Worm (Caenorhabditis elegans) whole organism, young adult: ENCODE results near the gene glb-29.

Experiments
- B0019.2 ChIP-seq: fragments of 200-800 bp; sonication (Bioruptor generic); conservative IDR thresholded peaks from 2 replicates; pipeline ENCODE4 v1.3.6; 2022; ENCODE audit warnings: missing genetic modification reagents, missing genetic modification characterization, missing compliant biosample characterization
- B0336.3 ChIP-seq: fragments of 200-800 bp; sonication (Bioruptor generic); IDR thresholded peaks from 2 replicates; pipeline ENCODE4 v1.3.6; 2022; ENCODE audit warnings: missing genetic modification characterization, missing compliant biosample characterization
- F10E7.11 ChIP-seq: sonication (generic microtip); optimal IDR thresholded peaks from 2 replicates; lab custom pipeline; 2017; ENCODE audit warnings: mild to moderate bottlenecking, missing genetic modification characterization, moderate library complexity, missing compliant biosample characterization
- F23B12.7 ChIP-seq: sonication (generic microtip); optimal IDR thresholded peaks from 2 replicates; lab custom pipeline; 2017; ENCODE audit warnings: missing genetic modification characterization, mild to moderate bottlenecking, missing compliant biosample characterization, antibody characterized with exemption, moderate library complexity; ENCODE audit not compliant: insufficient read depth
- F37B4.10 ChIP-seq: fragments of 200-800 bp; sonication (Bioruptor generic); IDR thresholded peaks from 2 replicates; pipeline ENCODE4 v1.3.6; 2022; ENCODE audit warnings: missing genetic modification characterization, missing compliant biosample characterization
- F49E8.2 ChIP-seq: sonication (generic microtip); optimal IDR thresholded peaks from 3 replicates; lab custom pipeline; 2017; ENCODE audit warnings: missing genetic modification characterization, mild to moderate bottlenecking, missing compliant biosample characterization, antibody characterized with exemption, moderate library complexity; ENCODE audit not compliant: insufficient read depth
- F52B5.7 ChIP-seq: sonication (generic microtip); optimal IDR thresholded peaks from 2 replicates; lab custom pipeline; 2016; ENCODE audit warnings: mild to moderate bottlenecking, missing genetic modification characterization, missing compliant biosample characterization
- K11D2.4 ChIP-seq: fragments of 200-800 bp; sonication (Bioruptor generic); IDR thresholded peaks from 2 replicates; pipeline ENCODE4 v1.3.6; 2022; ENCODE audit warnings: missing genetic modification reagents, missing genetic modification characterization, missing compliant biosample characterization
- Y67H2A.10 ChIP-seq: fragments of 200-800 bp; sonication (Bioruptor generic); conservative IDR thresholded peaks from 2 replicates; pipeline ENCODE4 v1.3.6; 2022; ENCODE audit warnings: missing genetic modification reagents, missing genetic modification characterization, missing compliant biosample characterization
- Y79H2A.3 ChIP-seq: fragments of 200-800 bp; sonication (Bioruptor generic); conservative IDR thresholded peaks from 2 replicates; pipeline ENCODE4 v1.3.6; 2022; ENCODE audit warnings: missing genetic modification reagents, missing genetic modification characterization, missing compliant biosample characterization
- athp-1 ChIP-seq: sonication (generic microtip); optimal IDR thresholded peaks from 2 replicates; lab custom pipeline; 2017; ENCODE audit warnings: mild to moderate bottlenecking, missing genetic modification characterization, missing compliant biosample characterization
- attf-6 ChIP-seq: fragments of 200-800 bp; sonication (Bioruptor generic); IDR thresholded peaks from 2 replicates; pipeline ENCODE4 v1.3.6; 2022; ENCODE audit warnings: missing genetic modification reagents, missing genetic modification characterization, missing compliant biosample characterization
- ceh-100 ChIP-seq: fragments of 200-800 bp; sonication (Bioruptor generic); IDR thresholded peaks from 2 replicates; pipeline ENCODE4 v1.3.6; 2022; ENCODE audit warnings: missing genetic modification reagents, missing genetic modification characterization, missing compliant biosample characterization
- ceh-27 ChIP-seq: fragments of 200-800 bp; sonication (Bioruptor generic); optimal IDR thresholded peaks from 2 replicates; lab custom pipeline; 2018; ENCODE audit warnings: mild to moderate bottlenecking, missing genetic modification characterization, moderate library complexity, missing compliant biosample characterization
- ceh-58 ChIP-seq: fragments of 200-800 bp; sonication (Bioruptor generic); IDR thresholded peaks from 2 replicates; pipeline ENCODE4 v1.3.6; 2022; ENCODE audit warnings: missing genetic modification characterization, missing compliant biosample characterization
- egl-18 ChIP-seq: fragments of 200-800 bp; sonication (Bioruptor generic); IDR thresholded peaks from 2 replicates; pipeline ENCODE4 v1.3.6; 2022; ENCODE audit warnings: missing genetic modification reagents, missing genetic modification characterization, missing compliant biosample characterization
- egrh-3 ChIP-seq: fragments of 200-800 bp; sonication (Bioruptor generic); IDR thresholded peaks from 2 replicates; pipeline ENCODE4 v1.3.6; 2022; ENCODE audit warnings: missing genetic modification reagents, missing genetic modification characterization, missing compliant biosample characterization
- hmg-1.2 ChIP-seq: fragments of 200-800 bp; sonication (Bioruptor generic); IDR thresholded peaks from 2 replicates; pipeline ENCODE4 v1.3.6; 2022; ENCODE audit warnings: missing genetic modification reagents, missing genetic modification characterization, missing compliant biosample characterization
- hsf-1 ChIP-seq: fragments of 200-800 bp; sonication (Bioruptor generic); IDR thresholded peaks from 2 replicates; pipeline ENCODE4 v1.3.6; 2022; ENCODE audit warnings: missing genetic modification reagents, missing genetic modification characterization, missing compliant biosample characterization
- lin-26 ChIP-seq: fragments of 200-800 bp; sonication (Bioruptor generic); IDR thresholded peaks from 2 replicates; pipeline ENCODE4 v1.3.6; 2022; ENCODE audit warnings: missing genetic modification reagents, missing genetic modification characterization, missing compliant biosample characterization
- lir-1 ChIP-seq: fragments of 200-800 bp; sonication (Bioruptor generic); conservative IDR thresholded peaks from 2 replicates; pipeline ENCODE4 v1.3.6; 2022; ENCODE audit warnings: missing genetic modification reagents, missing genetic modification characterization, missing compliant biosample characterization
- lsl-1 ChIP-seq: fragments of 200-800 bp; sonication (Bioruptor generic); optimal IDR thresholded peaks from 2 replicates; lab custom pipeline; 2018; ENCODE audit warnings: mild to moderate bottlenecking, missing genetic modification characterization, moderate library complexity, missing compliant biosample characterization
- lsy-27 ChIP-seq: sonication (generic microtip); optimal IDR thresholded peaks from 2 replicates; lab custom pipeline; 2017; ENCODE audit warnings: missing genetic modification characterization, mild to moderate bottlenecking, missing compliant biosample characterization, antibody characterized with exemption, missing genotype, borderline replicate concordance; ENCODE audit not compliant: insufficient read depth
- madf-6 ChIP-seq: fragments of 200-800 bp; sonication (Bioruptor generic); IDR thresholded peaks from 2 replicates; pipeline ENCODE4 v1.3.6; 2022; ENCODE audit warnings: missing genetic modification reagents, missing genetic modification characterization, missing compliant biosample characterization
- madf-8 ChIP-seq: fragments of 200-800 bp; sonication (Bioruptor generic); conservative IDR thresholded peaks from 2 replicates; pipeline ENCODE4 v1.3.6; 2022; ENCODE audit warnings: missing genetic modification reagents, missing genetic modification characterization, missing compliant biosample characterization
- mcd-1 ChIP-seq: fragments of 200-800 bp; sonication (Bioruptor generic); IDR thresholded peaks from 2 replicates; pipeline ENCODE4 v1.3.6; 2022; ENCODE audit warnings: missing genetic modification reagents, missing genetic modification characterization, missing compliant biosample characterization
- nhr-120 ChIP-seq: fragments of 200-800 bp; sonication (Bioruptor generic); IDR thresholded peaks from 2 replicates; pipeline ENCODE4 v1.3.6; 2022; ENCODE audit warnings: missing genetic modification characterization, missing compliant biosample characterization
- nhr-90 ChIP-seq: sonication (generic microtip); optimal IDR thresholded peaks from 2 replicates; lab custom pipeline; 2016; ENCODE audit warnings: missing genotype, mild to moderate bottlenecking, missing genetic modification characterization, missing compliant biosample characterization
- sdz-38 ChIP-seq: sonication (generic microtip); optimal IDR thresholded peaks from 2 replicates; lab custom pipeline; 2016; ENCODE audit warnings: missing genotype, missing genetic modification characterization, missing compliant biosample characterization
- sea-2 ChIP-seq: fragments of 200-800 bp; sonication (Bioruptor generic); IDR thresholded peaks from 2 replicates; pipeline ENCODE4 v1.3.6; 2022; ENCODE audit warnings: missing genetic modification characterization, missing compliant biosample characterization
- snpc-1.3 ChIP-seq: sonication (generic microtip); optimal IDR thresholded peaks from 2 replicates; lab custom pipeline; 2017; ENCODE audit warnings: missing genetic modification characterization, mild to moderate bottlenecking, missing compliant biosample characterization, antibody characterized with exemption, moderate library complexity, missing genotype, missing genetic modification reagents; ENCODE audit not compliant: insufficient read depth
- somi-1 ChIP-seq: fragments of 200-800 bp; sonication (Bioruptor generic); optimal IDR thresholded peaks from 2 replicates; lab custom pipeline; 2018; ENCODE audit warnings: mild to moderate bottlenecking, missing genetic modification characterization, missing compliant biosample characterization
- unc-130 ChIP-seq: sonication (generic microtip); optimal IDR thresholded peaks from 2 replicates; lab custom pipeline; 2016; ENCODE audit warnings: missing genetic modification reagents, missing genetic modification characterization, missing compliant biosample characterization
- xnd-1 ChIP-seq: sonication (generic microtip); optimal IDR thresholded peaks from 2 replicates; lab custom pipeline; 2016; ENCODE audit warnings: missing genotype, missing genetic modification reagents, missing genetic modification characterization, missing compliant biosample characterization
- zfh-2 ChIP-seq: fragments of 200-800 bp; sonication (Bioruptor generic); conservative IDR thresholded peaks from 2 replicates; pipeline ENCODE4 v1.3.6; 2022; ENCODE audit warnings: missing genetic modification reagents, missing genetic modification characterization, missing compliant biosample characterization
- zim-3 ChIP-seq: sonication (generic microtip); optimal IDR thresholded peaks from 2 replicates; lab custom pipeline; 2017; ENCODE audit warnings: mild to moderate bottlenecking, missing genetic modification characterization, moderate library complexity, missing compliant biosample characterization
- ztf-22 ChIP-seq: fragments of 200-800 bp; sonication (Bioruptor generic); optimal IDR thresholded peaks from 2 replicates; lab custom pipeline; 2018; ENCODE audit warnings: mild to moderate bottlenecking, missing genetic modification characterization, moderate library complexity, missing compliant biosample characterization
- ztf-26 ChIP-seq: sonication (generic microtip); optimal IDR thresholded peaks from 2 replicates; lab custom pipeline; 2017; ENCODE audit warnings: missing genetic modification characterization, missing compliant biosample characterization

The glb-29 gene

ce11 chrII:11977363-11977762 lies 31.5 kb upstream of the glb-29 start, which contains the start of gene Y17G7B.21 (continued):
- TF ChIP-seq lin-26 (GFP tag; lab: Robert Waterston, UW) (0 out of 2 replicates have a peak, but pooled peaks have one; percentile 11), Y79H2A.3 (GFP tag; lab: Robert Waterston, UW) (no peak), F37B4.10 (GFP tag; lab: Robert Waterston, UW) (no peak), ceh-58 (GFP tag; lab: Robert Waterston, UW) (0 out of 2 replicates have a peak, but pooled peaks have one; percentile 83), egrh-3 (GFP tag; lab: Robert Waterston, UW) (peak; percentile 43; the same call in 1 of the 2 replicates), B0336.3 (peak; percentile 58; the same call in 1 of the 2 replicates), attf-6 (GFP tag; lab: Robert Waterston, UW) (peak; percentile 38; the same call in 1 of the 2 replicates), unc-130 (GFP tag; lab: Kevin White, UChicago) (peak; percentile 35), ztf-22 (GFP tag; lab: Kevin White, UChicago) (no peak), zfh-2 (GFP tag; lab: Robert Waterston, UW) (peak; percentile 80), hmg-1.2 (GFP tag; lab: Robert Waterston, UW) (peak; percentile 15; the same call in 1 of the 2 replicates), hsf-1 (GFP tag; lab: Robert Waterston, UW) (peak; percentile 43; the same call in 1 of the 2 replicates), mcd-1 (GFP tag; lab: Robert Waterston, UW) (peak; percentile 41; the same call in 1 of the 2 replicates), Y67H2A.10 (GFP tag; lab: Robert Waterston, UW) (no peak), xnd-1 (tag; lab: Kevin White, UChicago) (peak; percentile 27), nhr-120 (GFP tag; lab: Robert Waterston, UW) (0 out of 2 replicates have a peak, but pooled peaks have one; percentile 81), sea-2 (GFP tag; lab: Robert Waterston, UW) (no peak), F52B5.7 (tag; lab: Kevin White, UChicago) (peak; percentile 63)

- TF ChIP-seq snpc-1.3 (tag; lab: Kevin White, UChicago) (no peak), Y67H2A.10 (GFP tag; lab: Robert Waterston, UW) (no peak), F10E7.11 (no peak), K11D2.4 (GFP tag; lab: Robert Waterston, UW) (no peak), athp-1 (tag; lab: Kevin White, UChicago) (no peak), zim-3 (no peak), sdz-38 (tag; lab: Kevin White, UChicago) (no peak), zfh-2 (GFP tag; lab: Robert Waterston, UW) (peak; percentile 80), nhr-90 (tag; lab: Kevin White, UChicago) (no peak), madf-8 (no peak), lir-1 (GFP tag; lab: Robert Waterston, UW) (no peak), egl-18 (no peak), somi-1 (GFP tag; lab: Kevin White, UChicago) (no peak), B0019.2 (no peak), ceh-27 (no peak), B0336.3 (peak; percentile 32; the same call in 1 of the 2 replicates), lsl-1 (GFP tag; lab: Kevin White, UChicago) (no peak), ceh-58 (GFP tag; lab: Robert Waterston, UW) (no peak), ztf-26 (tag; lab: Kevin White, UChicago) (no peak), F23B12.7 (tag; lab: Kevin White, UChicago) (no peak), F49E8.2 (tag; lab: Kevin White, UChicago) (no peak), F52B5.7 (tag; lab: Kevin White, UChicago) (no peak), ceh-100 (GFP tag; lab: Robert Waterston, UW) (no peak), madf-6 (GFP tag; lab: Robert Waterston, UW) (peak; percentile 24; the same call in 1 of the 2 replicates), lsy-27 (tag; lab: Kevin White, UChicago) (no peak)
Measured at ce11 chrII:11978478-11978877, 30.4 kb upstream of the glb-29 start.
